Fruit fly (Drosophila melanogaster): ENCODE measurements around the gene Sbat.

The Sbat gene

dm6 chr2L:2861140-2861884 lies 16.8 kb upstream of the Sbat start (continued):
- TF ChIP-seq Atf-2 (GFP tag; optimal IDR thresholded peaks at IDR 0.05) (no peak), CG10147 (GFP tag; optimal IDR thresholded peaks at IDR 0.05) (no peak), MTF-1 (GFP tag; optimal IDR thresholded peaks at IDR 0.05; ENCODE audit: borderline replicate concordance) (peak; percentile 56), gsb (GFP tag; IDR thresholded peaks at IDR 0.05) (no peak), bigmax (GFP tag; optimal IDR thresholded peaks at IDR 0.05) (no peak), Hmx (GFP tag; optimal IDR thresholded peaks at IDR 0.05) (no peak), bsh (GFP tag; optimal IDR thresholded peaks at IDR 0.05) (no peak), CG4707 (GFP tag; optimal IDR thresholded peaks at IDR 0.05) (peak; percentile 43), CTCF (GFP tag; optimal IDR thresholded peaks at IDR 0.05) (no peak), tna (GFP tag; IDR thresholded peaks at IDR 0.05; ENCODE audit: partially characterized antibody) (no peak), Fer3 (tag; optimal IDR thresholded peaks at IDR 0.05) (no peak), Max (GFP tag; optimal IDR thresholded peaks at IDR 0.05) (no peak), schlank (tag; optimal IDR thresholded peaks at IDR 0.05) (no peak), CHES-1-like (GFP tag; optimal IDR thresholded peaks at IDR 0.05) (no peak), CG2120 (GFP tag; optimal IDR thresholded peaks at IDR 0.05) (no peak), HLH54F (GFP tag; optimal IDR thresholded peaks at IDR 0.05) (no peak), sima (GFP tag; optimal IDR thresholded peaks at IDR 0.05) (no peak), CG1233 (GFP tag; optimal IDR thresholded peaks at IDR 0.05) (no peak), CG4328 (GFP tag; optimal IDR thresholded peaks at IDR 0.05) (peak; percentile 34), aop (GFP tag; IDR thresholded peaks at IDR 0.05) (no peak), yki (optimal IDR thresholded peaks at IDR 0.05) (no peak), kah (GFP tag; optimal IDR thresholded peaks at IDR 0.05) (no peak), CG8388 (GFP tag; optimal IDR thresholded peaks at IDR 0.05) (no peak), tx (GFP tag; optimal IDR thresholded peaks at IDR 0.05) (no peak), Pdp1 (GFP tag; optimal IDR thresholded peaks at IDR 0.05) (peak in 1 of 2 experiments; percentile 27), CG15479 (GFP tag; optimal IDR thresholded peaks at IDR 0.05) (no peak), ERR (GFP tag; optimal IDR thresholded peaks at IDR 0.05) (no peak), disco-r (GFP tag; optimal IDR thresholded peaks at IDR 0.05) (no peak), Optix (GFP tag; IDR thresholded peaks at IDR 0.05) (no peak), CG31365 (tag; optimal IDR thresholded peaks at IDR 0.05) (peak; percentile 30), CG1603 (tag; optimal IDR thresholded peaks at IDR 0.05) (no peak), Jarid2 (GFP tag; optimal IDR thresholded peaks at IDR 0.05) (no peak), Rx (GFP tag; IDR thresholded peaks at IDR 0.05) (no peak), phol (tag; optimal IDR thresholded peaks at IDR 0.05) (no peak), CG12155 (GFP tag; optimal IDR thresholded peaks at IDR 0.05) (no peak), CG31224 (GFP tag; IDR thresholded peaks at IDR 0.05) (no peak), ara (GFP tag; IDR thresholded peaks at IDR 0.05) (no peak), tup (GFP tag; optimal IDR thresholded peaks at IDR 0.05) (no peak), Med (GFP tag) (peak; percentile 81), Hr39 (optimal IDR thresholded peaks at IDR 0.05) (no peak), Usf (GFP tag; optimal IDR thresholded peaks at IDR 0.05) (no peak), usp (GFP tag; optimal IDR thresholded peaks at IDR 0.05) (no peak), CG10654 (GFP tag; optimal IDR thresholded peaks at IDR 0.05) (no peak), so (GFP tag; IDR thresholded peaks at IDR 0.05) (0 out of 3 replicates have a peak, but pooled peaks have one; percentile 13), ind (GFP tag; optimal IDR thresholded peaks at IDR 0.05) (no peak), CG2116 (GFP tag; optimal IDR thresholded peaks at IDR 0.05) (no peak), Rfx (GFP tag; IDR thresholded peaks at IDR 0.05) (no peak), CG2129 (GFP tag; IDR thresholded peaks at IDR 0.05; ENCODE audit: partially characterized antibody) (no peak), H15 (GFP tag; IDR thresholded peaks at IDR 0.05) (no peak), danr (GFP tag; IDR thresholded peaks at IDR 0.05) (no peak), crol (GFP tag; IDR thresholded peaks at IDR 0.05) (no peak), CG42726 (GFP tag; IDR thresholded peaks at IDR 0.05; ENCODE audit: partially characterized antibody) (no peak)
